Fruit fly (Drosophila melanogaster) whole organism, wandering third instar larva: ENCODE results near the gene CG3097.

Source experiments
- Dif ChIP-seq: fragments of 200-275, 200-300 bp; sonication (Bioruptor generic); optimal IDR thresholded peaks from 2 replicates; lab custom pipeline; 2018; ENCODE audit warnings: missing biosample characterization, missing genetic modification characterization; ENCODE audit not compliant: partially characterized antibody
- Hnf4 ChIP-seq: fragments of 200-800 bp; sonication (Bioruptor generic); optimal IDR thresholded peaks from 2 replicates; lab custom pipeline; 2016; ENCODE audit warnings: missing biosample characterization, mild to moderate bottlenecking, missing genetic modification characterization
- ey ChIP-seq: fragments of 200-800 bp; sonication (Bioruptor generic); optimal IDR thresholded peaks from 2 replicates; lab custom pipeline; 2016; ENCODE audit warnings: missing biosample characterization, missing genetic modification characterization
- psq ChIP-seq: fragments of 200-800 bp; sonication (Bioruptor generic); optimal IDR thresholded peaks from 3 replicates; lab custom pipeline; 2017; ENCODE audit warnings: missing biosample characterization, mild to moderate bottlenecking, missing genetic modification characterization, moderate library complexity

DNA sequence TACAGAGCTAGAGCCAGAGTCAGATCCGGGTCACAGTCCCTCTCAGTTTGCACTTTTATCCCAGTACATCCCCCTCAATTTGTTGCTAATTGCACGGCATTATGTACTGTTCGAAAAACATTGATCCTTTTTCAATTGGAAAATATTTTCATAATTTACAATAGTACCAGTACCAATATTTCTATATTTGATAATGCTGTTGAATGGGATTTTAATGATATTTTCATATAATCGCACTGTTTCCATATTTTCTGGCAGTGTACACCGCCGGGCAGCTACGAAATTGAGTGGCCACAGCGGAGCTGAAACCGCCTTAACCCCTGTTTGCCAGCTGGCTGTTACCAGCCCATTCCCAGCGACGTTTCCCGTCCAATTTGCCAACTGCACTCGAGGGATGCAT lies 30.1 kb upstream of the CG3097 start:
- TF ChIP-seq Dif (GFP tag; lab: Kevin White, UChicago) (no peak), psq (GFP tag; lab: Kevin White, UChicago) (no peak), ey (GFP tag; lab: Kevin White, UChicago) (peak; percentile 0), Hnf4 (no peak)
